Fruit fly (Drosophila melanogaster) S2 (cell line): ENCODE measurements around the gene neur.

Source experiments
- CG8478 ChIP-seq: fragments of >200 bp; optimal IDR thresholded peaks from 2 replicates; lab custom pipeline; 2018
- CTCF ChIP-seq, 2 experiments: fragments of >200 bp; optimal IDR thresholded peaks; 2 replicates each; lab custom pipeline; 2018

DNA sequence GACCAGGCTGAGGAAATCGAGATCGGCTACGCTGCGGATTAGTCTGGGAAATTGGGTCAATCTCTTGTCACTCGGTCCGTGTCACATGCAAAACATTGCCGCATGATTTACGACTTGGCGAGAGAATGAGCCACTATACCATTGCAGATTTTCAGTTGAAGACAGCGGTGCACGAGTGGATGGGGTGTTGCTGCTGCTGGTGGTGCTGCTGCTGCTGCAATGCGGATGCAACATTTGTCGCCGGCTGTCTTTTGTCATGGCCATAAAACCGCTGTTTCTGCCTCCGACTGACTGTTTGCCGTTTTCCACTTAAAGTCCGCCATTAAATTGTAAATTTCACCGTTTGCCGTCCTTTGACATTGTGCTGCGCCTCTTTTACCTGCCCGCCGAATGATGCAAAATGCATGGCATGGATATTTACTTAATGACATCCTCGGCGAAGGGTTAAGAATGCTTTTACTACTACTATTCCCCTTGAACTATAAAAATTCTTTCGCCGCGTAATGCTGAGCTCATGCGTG, 63.1 kb downstream of the neur start:
- TF ChIP-seq CTCF (optimal IDR thresholded peaks at IDR 0.05; lab: Kevin White, UChicago): no peak
- no peak for TF ChIP-seq CG8478 (lab: Kevin White, UChicago)
